Worm (Caenorhabditis elegans) whole organism, young adult: ENCODE measurements around the gene F13E6.2.

Source experiments
- B0019.2 ChIP-seq: fragments of 200-800 bp; sonication (Bioruptor generic); conservative IDR thresholded peaks from 2 replicates; pipeline ENCODE4 v1.3.6; 2022; ENCODE audit warnings: missing genetic modification reagents, missing genetic modification characterization, missing compliant biosample characterization
- B0035.1 ChIP-seq: sonication (generic microtip); optimal IDR thresholded peaks from 2 replicates; lab custom pipeline; 2016; ENCODE audit warnings: missing genetic modification characterization, mild to moderate bottlenecking, missing compliant biosample characterization, missing genotype, missing genetic modification reagents
- B0261.1 ChIP-seq: sonication (generic microtip); optimal IDR thresholded peaks from 2 replicates; lab custom pipeline; 2016; ENCODE audit warnings: mild to moderate bottlenecking, missing genetic modification characterization, moderate library complexity, missing compliant biosample characterization
- C06A6.2 ChIP-seq: fragments of 200-800 bp; sonication (Bioruptor generic); conservative IDR thresholded peaks from 2 replicates; pipeline ENCODE4 v1.3.6; 2022; ENCODE audit warnings: missing genetic modification characterization, missing compliant biosample characterization
- F37B4.10 ChIP-seq: fragments of 200-800 bp; sonication (Bioruptor generic); IDR thresholded peaks from 2 replicates; pipeline ENCODE4 v1.3.6; 2022; ENCODE audit warnings: missing genetic modification characterization, missing compliant biosample characterization
- F52B5.7 ChIP-seq: sonication (generic microtip); optimal IDR thresholded peaks from 2 replicates; lab custom pipeline; 2016; ENCODE audit warnings: mild to moderate bottlenecking, missing genetic modification characterization, missing compliant biosample characterization
- T07F8.4 ChIP-seq: sonication (generic microtip); optimal IDR thresholded peaks from 2 replicates; lab custom pipeline; 2016; ENCODE audit warnings: mild to moderate bottlenecking, missing genetic modification characterization, moderate library complexity, missing compliant biosample characterization
- T26A5.8 ChIP-seq: sonication (generic microtip); optimal IDR thresholded peaks from 2 replicates; lab custom pipeline; 2016; ENCODE audit warnings: missing genetic modification characterization, missing compliant biosample characterization
- ama-1 ChIP-seq, 3 experiments: fragments of 150-350 bp in 1 of 3; sonication (generic microtip) in 2 of 3; optimal IDR thresholded peaks; 2 replicates each; lab custom pipeline; 2014 to 2018; ENCODE audit warnings: missing biosample characterization in 2 of 3, missing genetic modification characterization in 2 of 3, missing genetic modification reagents in 2 of 3
- ccch-3 ChIP-seq: fragments of 200-800 bp; sonication (Bioruptor generic); optimal IDR thresholded peaks from 2 replicates; lab custom pipeline; 2018; ENCODE audit warnings: mild to moderate bottlenecking, missing genetic modification characterization, missing compliant biosample characterization
- dpl-1 ChIP-seq: fragments of 150-350 bp; optimal IDR thresholded peaks from 2 replicates; lab custom pipeline; 2014; ENCODE audit warnings: missing biosample characterization, missing genetic modification reagents, missing genetic modification characterization
- ekl-4 ChIP-seq: fragments of 200-800 bp; sonication (Bioruptor generic); IDR thresholded peaks from 2 replicates; pipeline ENCODE4 v1.3.6; 2022; ENCODE audit warnings: missing genetic modification reagents, missing genetic modification characterization, missing compliant biosample characterization
- ets-4 ChIP-seq: fragments of 200-800 bp; sonication (Bioruptor generic); optimal IDR thresholded peaks from 2 replicates; lab custom pipeline; 2018; ENCODE audit warnings: mild to moderate bottlenecking, missing genetic modification characterization, missing compliant biosample characterization
- fkh-3 ChIP-seq: sonication (generic microtip); optimal IDR thresholded peaks from 2 replicates; lab custom pipeline; 2016; ENCODE audit warnings: mild to moderate bottlenecking, missing genetic modification characterization, missing compliant biosample characterization
- gei-17 ChIP-seq: fragments of 200-800 bp; sonication (Bioruptor generic); optimal IDR thresholded peaks from 2 replicates; lab custom pipeline; 2018; ENCODE audit warnings: mild to moderate bottlenecking, missing genetic modification characterization, missing compliant biosample characterization
- him-1 ChIP-seq: sonication (generic microtip); optimal IDR thresholded peaks from 2 replicates; lab custom pipeline; 2016; ENCODE audit warnings: missing genotype, missing genetic modification reagents, missing genetic modification characterization, missing compliant biosample characterization
- hmg-1.2 ChIP-seq: fragments of 200-800 bp; sonication (Bioruptor generic); IDR thresholded peaks from 2 replicates; pipeline ENCODE4 v1.3.6; 2022; ENCODE audit warnings: missing genetic modification reagents, missing genetic modification characterization, missing compliant biosample characterization
- let-526 ChIP-seq: fragments of 200-800 bp; sonication (Bioruptor generic); IDR thresholded peaks from 2 replicates; pipeline ENCODE4 v1.3.6; 2022; ENCODE audit warnings: missing genetic modification reagents, missing genetic modification characterization, missing compliant biosample characterization
- let-607 ChIP-seq, 2 experiments: fragments of 200-800 bp in 1 of 2; sonication (Bioruptor generic) in 1 of 2; sonication (generic microtip) in 1 of 2; optimal IDR thresholded peaks; 2 replicates each; lab custom pipeline; 2016 to 2018; ENCODE audit warnings: mild to moderate bottlenecking in 2 of 2, missing compliant biosample characterization in 2 of 2, missing genetic modification characterization in 2 of 2, moderate library complexity in 2 of 2, missing genotype in 1 of 2
- mcd-1 ChIP-seq: fragments of 200-800 bp; sonication (Bioruptor generic); IDR thresholded peaks from 2 replicates; pipeline ENCODE4 v1.3.6; 2022; ENCODE audit warnings: missing genetic modification reagents, missing genetic modification characterization, missing compliant biosample characterization
- mel-28 ChIP-seq: sonication (generic microtip); optimal IDR thresholded peaks from 2 replicates; lab custom pipeline; 2016; ENCODE audit warnings: borderline replicate concordance, mild to moderate bottlenecking, missing genetic modification characterization, missing compliant biosample characterization
- mxl-1 ChIP-seq: sonication (generic microtip); optimal IDR thresholded peaks from 2 replicates; lab custom pipeline; 2016; ENCODE audit warnings: missing genetic modification characterization, missing compliant biosample characterization
- nfya-2 ChIP-seq: fragments of 200-800 bp; sonication (Bioruptor generic); IDR thresholded peaks from 2 replicates; pipeline ENCODE4 v1.3.6; 2022; ENCODE audit warnings: missing genetic modification reagents, missing genetic modification characterization, missing compliant biosample characterization
- nhr-120 ChIP-seq: fragments of 200-800 bp; sonication (Bioruptor generic); IDR thresholded peaks from 2 replicates; pipeline ENCODE4 v1.3.6; 2022; ENCODE audit warnings: missing genetic modification characterization, missing compliant biosample characterization
- nhr-27 ChIP-seq: fragments of 200-800 bp; sonication (Bioruptor generic); optimal IDR thresholded peaks from 2 replicates; lab custom pipeline; 2018; ENCODE audit warnings: mild to moderate bottlenecking, missing genetic modification characterization, moderate library complexity, missing compliant biosample characterization
- rec-8 ChIP-seq, 2 experiments: sonication (generic microtip); optimal IDR thresholded peaks; 2 replicates each; lab custom pipeline; 2016; ENCODE audit warnings: mild to moderate bottlenecking in 2 of 2, missing genetic modification characterization in 2 of 2, missing genetic modification reagents in 2 of 2, missing genotype in 2 of 2, missing biosample characterization in 1 of 2, missing compliant biosample characterization in 1 of 2, moderate library complexity in 1 of 2
- sea-2 ChIP-seq: fragments of 200-800 bp; sonication (Bioruptor generic); IDR thresholded peaks from 2 replicates; pipeline ENCODE4 v1.3.6; 2022; ENCODE audit warnings: missing genetic modification characterization, missing compliant biosample characterization
- snpc-1.1 ChIP-seq: sonication (generic microtip); optimal IDR thresholded peaks from 2 replicates; lab custom pipeline; 2017; ENCODE audit warnings: missing genetic modification characterization, mild to moderate bottlenecking, missing compliant biosample characterization, antibody characterized with exemption, moderate library complexity, missing genotype, missing genetic modification reagents; ENCODE audit not compliant: insufficient read depth
- snpc-3.4 ChIP-seq: sonication (generic microtip); optimal IDR thresholded peaks from 2 replicates; lab custom pipeline; 2017; ENCODE audit warnings: missing genetic modification characterization, mild to moderate bottlenecking, missing compliant biosample characterization, antibody characterized with exemption, moderate library complexity, missing genotype, missing genetic modification reagents
- tbp1 ChIP-seq: fragments of 200-800 bp; sonication (Bioruptor generic); optimal IDR thresholded peaks from 2 replicates; lab custom pipeline; 2018; ENCODE audit warnings: mild to moderate bottlenecking, missing genetic modification characterization, missing compliant biosample characterization
- tlf-1 ChIP-seq: fragments of 200-800 bp; sonication (Bioruptor generic); optimal IDR thresholded peaks from 2 replicates; lab custom pipeline; 2018; ENCODE audit warnings: mild to moderate bottlenecking, missing genetic modification characterization, missing compliant biosample characterization
- unc-62 ChIP-seq: fragments of 150-350 bp; optimal IDR thresholded peaks from 2 replicates; lab custom pipeline; 2014; ENCODE audit warnings: missing biosample characterization, missing genetic modification reagents, missing genetic modification characterization
- ztf-18 ChIP-seq: sonication (generic microtip); optimal IDR thresholded peaks from 2 replicates; lab custom pipeline; 2016; ENCODE audit warnings: missing genotype, mild to moderate bottlenecking, missing genetic modification characterization, missing compliant biosample characterization
- ztf-6 ChIP-seq: fragments of 200-800 bp; sonication (Bioruptor generic); IDR thresholded peaks from 2 replicates; pipeline ENCODE4 v1.3.6; 2022; ENCODE audit warnings: missing genetic modification reagents, missing genetic modification characterization, missing compliant biosample characterization

Gene F13E6.2

DNA sequence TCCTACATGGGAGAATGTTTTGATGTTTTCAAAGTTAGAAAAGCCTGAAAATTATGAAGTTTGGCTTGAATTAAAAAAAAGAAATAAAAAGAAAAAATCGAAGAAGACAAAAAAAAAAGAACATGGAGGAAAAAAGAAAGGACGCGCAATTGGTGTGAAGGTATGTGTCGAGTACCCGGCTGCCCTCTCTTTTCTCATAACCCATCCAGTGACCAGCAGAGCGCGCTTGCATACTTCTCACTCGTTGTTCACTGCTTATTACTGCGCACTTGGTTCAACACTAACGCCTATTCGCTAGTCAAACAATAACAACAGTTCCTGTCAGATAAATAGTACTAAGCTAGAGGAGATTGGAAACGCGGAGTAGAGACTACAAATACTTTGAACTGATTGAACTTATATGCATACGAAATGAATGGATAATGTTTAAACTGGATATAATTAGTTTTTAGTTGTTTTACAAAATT is 49.9 kb downstream of the F13E6.2 start, which contains the start of gene abl-1:
Gene abl-1 (minus strand): TSS at position 51 of the 467 bp plus-strand sequence.
- TF ChIP-seq nfya-2 (no peak), snpc-1.1 (no peak), mcd-1 (GFP tag; lab: Robert Waterston, UW) (peak; percentile 73), T07F8.4 (tag; lab: Kevin White, UChicago) (no peak), let-607 (tag; optimal IDR thresholded peaks at IDR 0.05; lab: Kevin White, UChicago) (no peak)

DNA sequence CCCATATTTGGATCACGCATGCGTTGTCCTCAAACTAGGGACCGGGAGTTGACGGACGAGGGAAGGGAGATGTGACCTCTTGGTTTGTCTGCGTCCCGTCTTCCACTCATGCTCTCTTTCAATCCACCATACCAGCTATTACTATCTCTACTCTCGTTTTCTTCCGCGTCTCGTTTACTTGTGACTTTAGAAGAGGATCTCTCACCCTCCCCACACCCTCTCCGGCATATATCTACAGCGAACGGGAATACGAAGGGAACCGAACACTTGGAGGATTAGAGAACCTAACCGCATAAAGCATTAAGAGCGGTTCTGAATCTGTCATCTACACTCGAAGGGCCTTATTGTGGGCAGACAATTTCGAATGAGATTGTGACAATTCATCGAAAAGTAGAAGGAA is 51.0 kb downstream of the F13E6.2 start:
- TF ChIP-seq mcd-1 (GFP tag; lab: Robert Waterston, UW) (no peak), B0035.1 (no peak), snpc-1.1 (no peak), C06A6.2 (GFP tag; lab: Robert Waterston, UW) (no peak), F37B4.10 (no peak), snpc-3.4 (tag; lab: Kevin White, UChicago) (no peak), ama-1 (optimal IDR thresholded peaks at IDR 0.05; lab: Kevin White, UChicago) (no peak), ama-1 (GFP tag; optimal IDR thresholded peaks at IDR 0.05; lab: Kevin White, UChicago) (no peak), him-1 (tag; lab: Kevin White, UChicago) (no peak), dpl-1 (no peak), let-526 (GFP tag; lab: Robert Waterston, UW) (no peak), ztf-6 (GFP tag; lab: Robert Waterston, UW) (no peak), rec-8 (tag; optimal IDR thresholded peaks at IDR 0.05; lab: Kevin White, UChicago) (no peak), nhr-27 (no peak), ccch-3 (GFP tag; lab: Kevin White, UChicago) (no peak), tbp1 (GFP tag; lab: Kevin White, UChicago) (no peak), T26A5.8 (tag; lab: Kevin White, UChicago) (no peak)

DNA sequence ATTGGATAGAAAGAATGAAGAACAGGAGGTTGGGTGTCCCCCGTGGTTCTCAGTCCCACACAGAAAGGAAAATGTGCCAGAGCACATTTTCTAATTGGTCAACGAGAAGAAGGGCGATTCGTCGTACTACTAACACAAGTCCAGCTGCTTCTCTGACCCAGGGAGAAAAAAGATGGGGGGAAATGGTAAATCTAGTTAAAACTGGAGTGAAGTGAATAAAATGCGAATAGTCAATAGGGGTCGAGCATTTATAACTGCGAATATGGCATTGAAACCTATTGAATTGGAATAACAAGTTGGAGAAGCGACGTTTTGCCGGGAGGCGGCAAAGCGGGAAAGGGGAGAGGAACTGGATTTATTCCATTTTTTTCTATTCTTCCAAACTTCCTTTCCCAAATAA is 51.5 kb downstream of the F13E6.2 start:
- TF ChIP-seq ets-4 (GFP tag; lab: Kevin White, UChicago) (no peak), mel-28 (no peak), gei-17 (GFP tag; lab: Kevin White, UChicago) (no peak), ekl-4 (GFP tag; lab: Robert Waterston, UW) (no peak), sea-2 (GFP tag; lab: Robert Waterston, UW) (no peak), mxl-1 (tag; lab: Kevin White, UChicago) (no peak), ztf-18 (tag; lab: Kevin White, UChicago) (no peak), tlf-1 (no peak), fkh-3 (no peak), hmg-1.2 (GFP tag; lab: Robert Waterston, UW) (no peak), F52B5.7 (no peak), B0261.1 (tag; lab: Kevin White, UChicago) (no peak), nhr-120 (GFP tag; lab: Robert Waterston, UW) (no peak), dpl-1 (no peak), B0019.2 (no peak), let-526 (GFP tag; lab: Robert Waterston, UW) (no peak), unc-62 (GFP tag; lab: Kevin White, UChicago) (no peak)
